Worm (Caenorhabditis elegans) whole organism, midembryonic: ENCODE results near the gene hsp-6.

Experiments
- T22C8.4 ChIP-seq: fragments of 200-800 bp; sonication (Bioruptor generic); IDR thresholded peaks from 2 replicates; pipeline ENCODE4 v1.3.6; 2022; ENCODE audit warnings: missing genetic modification characterization, missing compliant biosample characterization
- cog-1 ChIP-seq: sonication (generic microtip); optimal IDR thresholded peaks from 2 replicates; lab custom pipeline; 2016; ENCODE audit warnings: missing genetic modification characterization, missing compliant biosample characterization
- flt-1 ChIP-seq: fragments of 200-800 bp; sonication (Bioruptor generic); IDR thresholded peaks from 2 replicates; pipeline ENCODE4 v1.3.6; 2022; ENCODE audit warnings: missing genetic modification characterization, missing compliant biosample characterization
- klf-2 ChIP-seq: fragments of 200-800 bp; sonication (Bioruptor generic); conservative IDR thresholded peaks from 2 replicates; pipeline ENCODE4 v1.3.6; 2022; ENCODE audit warnings: missing genetic modification reagents, missing genetic modification characterization, missing compliant biosample characterization
- med-1 ChIP-seq: sonication (generic microtip); optimal IDR thresholded peaks from 2 replicates; lab custom pipeline; 2017; ENCODE audit warnings: missing genetic modification characterization, mild to moderate bottlenecking, missing compliant biosample characterization, antibody characterized with exemption, missing genetic modification reagents; ENCODE audit not compliant: insufficient read depth
- ref-1 ChIP-seq: fragments of 200-800 bp; sonication (Bioruptor generic); conservative IDR thresholded peaks from 2 replicates; pipeline ENCODE4 v1.3.6; 2022; ENCODE audit warnings: missing genetic modification reagents, missing genetic modification characterization, missing compliant biosample characterization
- tab-1 ChIP-seq: fragments of 200-800 bp; sonication (Bioruptor generic); IDR thresholded peaks from 2 replicates; pipeline ENCODE4 v1.3.6; 2022; ENCODE audit warnings: missing genetic modification characterization, missing compliant biosample characterization
- ztf-23 ChIP-seq: fragments of 200-800 bp; sonication (Bioruptor generic); IDR thresholded peaks from 2 replicates; pipeline ENCODE4 v1.3.6; 2022; ENCODE audit warnings: missing genetic modification reagents, missing genetic modification characterization, missing compliant biosample characterization
- ztf-29 ChIP-seq: fragments of 200-800 bp; sonication (Bioruptor generic); IDR thresholded peaks from 2 replicates; pipeline ENCODE4 v1.3.6; 2022; ENCODE audit warnings: missing genetic modification reagents, missing genetic modification characterization, missing compliant biosample characterization

Gene hsp-6

ce11 chrV:4777388-4777986 lies 49.1 kb downstream of the hsp-6 start, which contains the start of gene C18G1.1:
TSS of gene C18G1.1 (plus strand) at chrV:4777960.
- TF ChIP-seq tab-1 (GFP tag; lab: Robert Waterston, UW) (no peak), T22C8.4 (no peak)

ce11 chrV:4775140-4775539 lies 51.4 kb downstream of the hsp-6 start:
- TF ChIP-seq med-1 (GFP tag; lab: Kevin White, UChicago) (no peak), ztf-29 (GFP tag; lab: Robert Waterston, UW) (no peak), cog-1 (no peak), ref-1 (no peak), klf-2 (GFP tag; lab: Robert Waterston, UW) (no peak), flt-1 (GFP tag; lab: Robert Waterston, UW) (no peak), T22C8.4 (no peak), tab-1 (GFP tag; lab: Robert Waterston, UW) (no peak), ztf-23 (GFP tag; lab: Robert Waterston, UW) (no peak)
